Worm (Caenorhabditis elegans): Measurements from ENCODE around the gene str-136.

DNA sequence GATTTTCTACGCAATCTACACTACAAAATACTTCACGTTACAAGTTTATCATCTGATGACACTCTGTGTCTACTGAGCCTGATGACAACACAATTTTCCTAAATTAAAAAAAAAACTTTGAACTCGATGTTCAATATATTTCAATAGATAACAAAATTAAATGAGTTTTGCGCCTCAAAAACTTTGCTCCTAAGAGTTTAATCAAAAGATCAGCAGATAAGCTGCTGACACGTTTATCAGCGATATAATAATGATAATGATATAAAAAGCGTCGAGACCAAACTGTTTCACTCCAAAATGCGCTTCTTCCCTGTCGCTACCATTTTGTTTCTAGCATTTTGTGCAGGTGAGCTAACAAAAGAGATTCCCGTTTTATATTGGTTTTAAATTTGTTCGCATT, 29.0 kb upstream of the str-136 start, which contains the start of gene clec-218:
- TF ChIP-seq lin-39 (tag; optimal IDR thresholded peaks at IDR 0.05) (no peak), fos-1 (tag; optimal IDR thresholded peaks at IDR 0.05) (peak; percentile 19), dmd-4 (tag; optimal IDR thresholded peaks at IDR 0.05) (no peak), skn-1 (tag; optimal IDR thresholded peaks at IDR 0.05) (no peak), nhr-11 (tag; optimal IDR thresholded peaks at IDR 0.05) (no peak), mdl-1 (tag; optimal IDR thresholded peaks at IDR 0.05) (no peak), nhr-12 (tag; optimal IDR thresholded peaks at IDR 0.05) (no peak), egl-27 (tag; optimal IDR thresholded peaks at IDR 0.05) (no peak), unc-39 (tag; optimal IDR thresholded peaks at IDR 0.05) (no peak), ztf-4 (tag; optimal IDR thresholded peaks at IDR 0.05) (no peak)

All from whole organism, L2 larva.